Fruit fly (Drosophila melanogaster): ENCODE results near the gene CG32181.
A peak's percentile ranks its signal among the peaks of the same experiment; 100 is the strongest.

CG32181 gene

DNA sequence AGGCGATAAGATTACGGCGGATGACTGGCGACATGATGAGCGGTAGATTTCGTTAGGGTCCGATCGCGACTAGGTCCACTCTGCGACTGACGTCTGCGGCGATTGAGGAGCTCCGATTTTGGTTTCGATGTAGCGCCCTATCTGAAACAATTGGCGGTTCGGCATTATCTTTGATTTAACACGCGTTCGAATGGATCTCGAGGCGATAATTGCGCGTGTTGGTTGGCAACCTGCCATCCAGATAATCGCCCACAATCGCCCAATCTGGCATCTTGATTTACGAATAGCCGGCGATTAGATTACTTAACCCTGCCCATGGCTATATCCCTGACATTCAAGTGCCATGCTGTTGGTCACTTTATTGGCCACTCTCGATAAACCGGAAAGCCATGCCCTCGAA, 5.2 kb upstream of the CG32181 start (continued):
- TF ChIP-seq CG1024 (GFP tag; IDR thresholded peaks at IDR 0.05) = no peak
- TF ChIP-seq sim (GFP tag; IDR thresholded peaks at IDR 0.05) = no peak
- TF ChIP-seq CG13894 (tag; optimal IDR thresholded peaks at IDR 0.05) = no peak
- TF ChIP-seq gro (GFP tag; optimal IDR thresholded peaks at IDR 0.05) = no peak
- TF ChIP-seq Hmr (GFP tag; optimal IDR thresholded peaks at IDR 0.05) = peak; percentile 12
- TF ChIP-seq Dek (tag; optimal IDR thresholded peaks at IDR 0.05) = no peak
- no peak for TF ChIP-seq oc (tag; optimal IDR thresholded peaks at IDR 0.05)
- no peak for TF ChIP-seq otp (GFP tag; IDR thresholded peaks at IDR 0.05)
- no peak for TF ChIP-seq dmrt99B (tag; optimal IDR thresholded peaks at IDR 0.05)
- TF ChIP-seq Doc2 (GFP tag; IDR thresholded peaks at IDR 0.05) = no peak
- TF ChIP-seq HmgZ (tag; optimal IDR thresholded peaks at IDR 0.05) = peak; percentile 22
- TF ChIP-seq hbn (GFP tag; IDR thresholded peaks at IDR 0.05; ENCODE audit: partially characterized antibody) = no peak
- no peak for TF ChIP-seq ttk (GFP tag; IDR thresholded peaks at IDR 0.05)
- TF ChIP-seq Hr78 (GFP tag; optimal IDR thresholded peaks at IDR 0.05) = no peak
- peak; percentile 92 for TF ChIP-seq CG34376 (GFP tag; optimal IDR thresholded peaks at IDR 0.05)
- TF ChIP-seq toy (GFP tag; IDR thresholded peaks at IDR 0.05) = no peak
- no peak for TF ChIP-seq gsb-n (tag; optimal IDR thresholded peaks at IDR 0.05)
- no peak for TF ChIP-seq CG10321 (GFP tag; IDR thresholded peaks at IDR 0.05)
- no peak for TF ChIP-seq CG11504 (tag; optimal IDR thresholded peaks at IDR 0.05)
- no peak for TF ChIP-seq Awh (GFP tag; IDR thresholded peaks at IDR 0.05)
- TF ChIP-seq CG4820 (GFP tag; optimal IDR thresholded peaks at IDR 0.05) = no peak
- TF ChIP-seq zen2 (GFP tag; IDR thresholded peaks at IDR 0.05; ENCODE audit: partially characterized antibody) = no peak
- TF ChIP-seq CG17802 (tag; optimal IDR thresholded peaks at IDR 0.05) = no peak
- TF ChIP-seq CG4404 (GFP tag; IDR thresholded peaks at IDR 0.05) = no peak
- no peak for TF ChIP-seq CG2129 (GFP tag; IDR thresholded peaks at IDR 0.05; ENCODE audit: partially characterized antibody)
- no peak for TF ChIP-seq sob (GFP tag; IDR thresholded peaks at IDR 0.05)
- no peak for TF ChIP-seq ab (GFP tag; optimal IDR thresholded peaks at IDR 0.05)
- no peak for TF ChIP-seq Elba2 (GFP tag; optimal IDR thresholded peaks at IDR 0.05)
- TF ChIP-seq crc (GFP tag; optimal IDR thresholded peaks at IDR 0.05) = no peak
- TF ChIP-seq odd (GFP tag; optimal IDR thresholded peaks at IDR 0.05) = no peak
- TF ChIP-seq lbe (GFP tag; optimal IDR thresholded peaks at IDR 0.05) = no peak
- TF ChIP-seq dan (GFP tag; IDR thresholded peaks at IDR 0.05) = no peak
- no peak for TF ChIP-seq CG7357 (GFP tag; IDR thresholded peaks at IDR 0.05)
- no peak for TF ChIP-seq row (GFP tag; IDR thresholded peaks at IDR 0.05)
- no peak for TF ChIP-seq Opbp (GFP tag; IDR thresholded peaks at IDR 0.05; ENCODE audit: partially characterized antibody)
- no peak for TF ChIP-seq CG18619 (GFP tag; optimal IDR thresholded peaks at IDR 0.05)
- TF ChIP-seq MBD-R2 (GFP tag; IDR thresholded peaks at IDR 0.05) = no peak
- no peak for TF ChIP-seq CG3281 (GFP tag; optimal IDR thresholded peaks at IDR 0.05)
- TF ChIP-seq CG7271 (tag; optimal IDR thresholded peaks at IDR 0.05) = no peak
- no peak for TF ChIP-seq eyg (GFP tag; optimal IDR thresholded peaks at IDR 0.05)
- no peak for TF ChIP-seq PHDP (tag; optimal IDR thresholded peaks at IDR 0.05)
- TF ChIP-seq Blimp-1 (GFP tag; optimal IDR thresholded peaks at IDR 0.05) = no peak
- no peak for TF ChIP-seq kni (GFP tag; optimal IDR thresholded peaks at IDR 0.05)
- no peak for TF ChIP-seq Sox102F (GFP tag; optimal IDR thresholded peaks at IDR 0.05)
- no peak for TF ChIP-seq CG14667 (GFP tag; IDR thresholded peaks at IDR 0.05)
- TF ChIP-seq nau (GFP tag; optimal IDR thresholded peaks at IDR 0.05) = no peak
- no peak for TF ChIP-seq inv (GFP tag; IDR thresholded peaks at IDR 0.05; ENCODE audit: partially characterized antibody)
- TF ChIP-seq Hand (GFP tag; optimal IDR thresholded peaks at IDR 0.05) = no peak
- peak; percentile 5 for TF ChIP-seq BtbVII (GFP tag; optimal IDR thresholded peaks at IDR 0.05)
- TF ChIP-seq grn (GFP tag; optimal IDR thresholded peaks at IDR 0.05) = peak; percentile 99
- TF ChIP-seq Jarid2 (GFP tag; optimal IDR thresholded peaks at IDR 0.05) = peak; percentile 2
